Worm (Caenorhabditis elegans) whole organism, midembryonic: ENCODE data around the gene rfip-1.

Source experiments
- T22C8.4 ChIP-seq: fragments of 200-800 bp; sonication (Bioruptor generic); IDR thresholded peaks from 2 replicates; pipeline ENCODE4 v1.3.6; 2022; ENCODE audit warnings: missing genetic modification characterization, missing compliant biosample characterization
- cog-1 ChIP-seq: sonication (generic microtip); optimal IDR thresholded peaks from 2 replicates; lab custom pipeline; 2016; ENCODE audit warnings: missing genetic modification characterization, missing compliant biosample characterization
- flt-1 ChIP-seq: fragments of 200-800 bp; sonication (Bioruptor generic); IDR thresholded peaks from 2 replicates; pipeline ENCODE4 v1.3.6; 2022; ENCODE audit warnings: missing genetic modification characterization, missing compliant biosample characterization
- klf-2 ChIP-seq: fragments of 200-800 bp; sonication (Bioruptor generic); conservative IDR thresholded peaks from 2 replicates; pipeline ENCODE4 v1.3.6; 2022; ENCODE audit warnings: missing genetic modification reagents, missing genetic modification characterization, missing compliant biosample characterization
- tab-1 ChIP-seq: fragments of 200-800 bp; sonication (Bioruptor generic); IDR thresholded peaks from 2 replicates; pipeline ENCODE4 v1.3.6; 2022; ENCODE audit warnings: missing genetic modification characterization, missing compliant biosample characterization
- ztf-23 ChIP-seq: fragments of 200-800 bp; sonication (Bioruptor generic); IDR thresholded peaks from 2 replicates; pipeline ENCODE4 v1.3.6; 2022; ENCODE audit warnings: missing genetic modification reagents, missing genetic modification characterization, missing compliant biosample characterization

DNA sequence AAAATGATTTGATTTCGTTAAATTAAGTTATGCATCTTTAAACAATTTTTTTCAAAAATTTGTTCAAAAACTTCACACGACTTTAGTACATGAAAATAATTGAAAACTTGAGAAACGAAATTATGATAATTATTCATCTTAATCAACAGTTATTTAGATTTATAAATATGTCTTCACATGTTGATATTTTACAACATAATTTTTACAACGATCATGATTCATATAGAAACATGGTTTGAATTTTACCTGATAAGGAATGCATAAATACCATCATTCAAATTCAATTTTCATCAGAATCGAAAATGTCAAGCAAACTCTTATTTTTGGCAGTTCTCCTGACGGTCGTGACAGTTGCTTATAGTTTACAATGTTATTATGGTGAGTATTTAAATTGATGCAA is 20.5 kb upstream of the rfip-1 start, which contains the start of gene tag-234:
- TF ChIP-seq tab-1 (no peak), klf-2 (GFP tag; lab: Robert Waterston, UW) (no peak), ztf-23 (GFP tag; lab: Robert Waterston, UW) (no peak), cog-1 (tag; lab: Kevin White, UChicago) (no peak), T22C8.4 (GFP tag; lab: Robert Waterston, UW) (no peak), flt-1 (no peak)
